Worm (Caenorhabditis elegans): ENCODE measurements around the gene nhr-254.

The nhr-254 gene

DNA sequence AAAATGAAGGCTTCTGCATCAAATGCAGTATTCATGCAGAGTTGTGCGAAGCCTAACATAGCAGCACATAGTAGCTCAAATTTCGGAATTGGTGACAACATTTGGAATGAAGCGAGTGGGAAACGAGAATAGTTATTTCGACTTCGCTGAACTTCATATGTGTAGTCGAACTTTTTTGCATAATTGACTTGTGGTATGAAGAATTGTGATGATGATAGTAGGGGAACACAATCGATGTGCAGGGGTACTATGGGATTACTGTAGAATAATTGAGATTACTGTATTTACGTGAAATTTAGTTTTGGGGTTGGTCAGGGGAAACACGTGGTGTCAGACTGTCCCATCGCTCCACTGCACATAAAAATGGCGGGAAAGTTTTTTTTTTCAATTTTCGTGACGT, 48.5 kb downstream of the nhr-254 start, which contains the start of gene B0554.7:
TSS of gene B0554.7 (minus strand) at position 101 of the 400 bp plus-strand sequence.
- TF ChIP-seq T22C8.4 (GFP tag; IDR thresholded peaks at IDR 0.05) (no peak), klf-2 (GFP tag; conservative IDR thresholded peaks at IDR 0.05) (no peak), ztf-29 (GFP tag; IDR thresholded peaks at IDR 0.05) (no peak), cog-1 (tag; optimal IDR thresholded peaks at IDR 0.05) (no peak)

DNA sequence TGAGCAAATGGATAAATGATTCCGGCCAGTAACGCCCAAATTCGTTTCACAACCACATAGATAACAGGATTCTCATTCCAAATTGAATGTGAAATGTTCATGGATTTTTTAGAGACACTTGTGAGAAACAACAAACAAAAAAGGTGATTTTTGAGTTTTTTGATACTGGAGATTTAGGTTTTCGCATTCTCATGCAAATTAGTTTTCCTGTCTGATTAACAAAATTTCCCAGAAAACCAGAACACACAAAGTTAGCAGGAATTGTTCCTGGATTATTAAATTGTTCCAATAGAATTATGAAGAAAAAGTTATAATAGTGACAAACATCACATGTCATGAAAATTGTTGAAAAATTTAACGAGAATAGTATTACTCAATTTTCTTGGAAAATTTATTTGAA, 50.8 kb downstream of the nhr-254 start, which contains the start of gene srh-33:
TSS of gene srh-33 (minus strand) at position 101 of the 400 bp plus-strand sequence.
- TF ChIP-seq ztf-23 (GFP tag; IDR thresholded peaks at IDR 0.05) = no peak
- no peak for TF ChIP-seq flt-1 (GFP tag; IDR thresholded peaks at IDR 0.05)
- no peak for TF ChIP-seq ztf-29 (GFP tag; IDR thresholded peaks at IDR 0.05)
- TF ChIP-seq tab-1 (GFP tag; IDR thresholded peaks at IDR 0.05) = no peak
- no peak for TF ChIP-seq klf-2 (GFP tag; conservative IDR thresholded peaks at IDR 0.05)
- no peak for TF ChIP-seq T22C8.4 (GFP tag; IDR thresholded peaks at IDR 0.05)
- TF ChIP-seq ref-1 (GFP tag; conservative IDR thresholded peaks at IDR 0.05) = no peak
- TF ChIP-seq med-1 (GFP tag; optimal IDR thresholded peaks at IDR 0.05; ENCODE audit: insufficient read depth) = no peak
- TF ChIP-seq cog-1 (tag; optimal IDR thresholded peaks at IDR 0.05) = no peak
